Worm (Caenorhabditis elegans): ENCODE results near the gene Y54G9A.7.
A peak's percentile ranks its signal among the peaks of the same experiment; 100 is the strongest.

Y54G9A.7 gene

ce11 chrII:13694712-13695111 lies 30.9 kb downstream of the Y54G9A.7 start, which contains the start of gene rpoa-1:
Gene rpoa-1, minus strand, starts transcription at chrII:13694795.
- TF ChIP-seq ces-1 (GFP tag; optimal IDR thresholded peaks at IDR 0.05) = peak; percentile 44
- no peak for TF ChIP-seq tbx-8 (GFP tag; optimal IDR thresholded peaks at IDR 0.05)
- peak; percentile 36 for TF ChIP-seq mep-1 (tag; optimal IDR thresholded peaks at IDR 0.05)

DNA sequence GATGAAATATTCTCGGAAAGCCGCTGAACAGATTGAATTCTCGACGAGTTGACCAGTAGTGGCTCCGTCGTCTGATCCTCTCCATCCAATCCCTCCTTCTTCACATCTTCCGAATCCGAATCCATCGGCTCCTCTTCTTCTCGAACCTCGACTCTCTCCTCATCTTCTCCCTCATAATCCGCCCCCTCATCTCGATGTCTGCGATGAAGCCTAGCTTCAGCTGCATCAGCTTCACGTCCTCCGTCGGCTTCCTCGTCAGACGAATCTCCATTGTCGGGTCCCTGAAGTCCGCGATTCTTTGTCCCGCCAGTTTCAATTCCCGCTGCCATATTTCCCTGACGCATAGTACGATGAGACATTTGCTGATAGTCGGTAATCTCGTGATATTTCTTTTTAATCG lies 40.0 kb downstream of the Y54G9A.7 start:
- TF ChIP-seq tbx-8 (GFP tag; optimal IDR thresholded peaks at IDR 0.05) (no peak), nhr-76 (tag; optimal IDR thresholded peaks at IDR 0.05) (no peak), sem-2 (GFP tag; optimal IDR thresholded peaks at IDR 0.05) (no peak), unc-120 (tag; optimal IDR thresholded peaks at IDR 0.05; ENCODE audit: poor library complexity, severe bottlenecking) (no peak), drap-1 (GFP tag; optimal IDR thresholded peaks at IDR 0.05) (no peak), lin-32 (GFP tag; optimal IDR thresholded peaks at IDR 0.05) (no peak), nhr-28 (tag; optimal IDR thresholded peaks at IDR 0.05) (no peak), ceh-39 (tag; optimal IDR thresholded peaks at IDR 0.05) (no peak), snpc-4 (tag; optimal IDR thresholded peaks at IDR 0.05) (no peak), cnd-1 (tag; optimal IDR thresholded peaks at IDR 0.05) (no peak), ceh-83 (GFP tag; optimal IDR thresholded peaks at IDR 0.05) (no peak), ces-1 (GFP tag; optimal IDR thresholded peaks at IDR 0.05) (no peak), ztf-11 (tag; optimal IDR thresholded peaks at IDR 0.05) (no peak), elt-3 (tag; optimal IDR thresholded peaks at IDR 0.05) (no peak)

DNA sequence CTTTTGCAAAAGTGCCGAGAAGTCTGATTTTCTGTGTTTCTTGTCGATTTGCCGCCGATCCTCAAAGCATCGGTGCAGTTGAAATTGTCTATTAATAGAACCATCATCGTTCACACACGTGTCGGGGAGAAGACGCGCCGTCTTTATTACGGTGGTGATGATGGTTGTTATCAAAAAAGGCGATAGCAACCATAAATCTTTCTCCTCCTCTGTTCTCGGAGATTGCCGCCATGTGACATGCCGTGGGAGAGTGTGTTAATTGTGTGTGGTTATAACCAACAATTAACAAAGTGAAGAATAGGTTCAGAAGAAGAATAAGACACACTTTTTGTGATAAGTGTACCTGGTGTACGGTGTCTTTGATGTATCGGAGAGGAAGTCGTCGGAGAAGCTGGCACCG lies 44.5 kb downstream of the Y54G9A.7 start:
- TF ChIP-seq mab-5 (tag; optimal IDR thresholded peaks at IDR 0.05) (no peak), nhr-12 (tag; optimal IDR thresholded peaks at IDR 0.05) (no peak), hlh-1 (tag; optimal IDR thresholded peaks at IDR 0.05) (no peak), tbx-8 (GFP tag; optimal IDR thresholded peaks at IDR 0.05) (no peak), sptf-1 (tag; optimal IDR thresholded peaks at IDR 0.05) (no peak), drap-1 (GFP tag; optimal IDR thresholded peaks at IDR 0.05) (no peak), lin-32 (GFP tag; optimal IDR thresholded peaks at IDR 0.05) (no peak), sem-2 (GFP tag; optimal IDR thresholded peaks at IDR 0.05) (no peak), flh-1 (GFP tag; optimal IDR thresholded peaks at IDR 0.05) (no peak), ceh-83 (GFP tag; optimal IDR thresholded peaks at IDR 0.05) (no peak), lsy-2 (tag; optimal IDR thresholded peaks at IDR 0.05) (no peak), pha-4 (tag; optimal IDR thresholded peaks at IDR 0.05) (no peak), ham-2 (GFP tag; optimal IDR thresholded peaks at IDR 0.05) (no peak), bed-3 (GFP tag; optimal IDR thresholded peaks at IDR 0.05) (no peak), elt-1 (tag; optimal IDR thresholded peaks at IDR 0.05; ENCODE audit: borderline replicate concordance, insufficient read depth) (no peak), snpc-4 (tag; optimal IDR thresholded peaks at IDR 0.05) (no peak), nhr-28 (tag; optimal IDR thresholded peaks at IDR 0.05) (no peak), ztf-11 (tag; optimal IDR thresholded peaks at IDR 0.05) (no peak), mep-1 (tag; optimal IDR thresholded peaks at IDR 0.05) (no peak)

ce11 chrII:13679775-13680320 lies 45.8 kb downstream of the Y54G9A.7 start:
- TF ChIP-seq bed-3 (GFP tag; optimal IDR thresholded peaks at IDR 0.05) = no peak
- TF ChIP-seq elt-1 (tag; optimal IDR thresholded peaks at IDR 0.05; ENCODE audit: borderline replicate concordance, insufficient read depth) = no peak
- TF ChIP-seq blmp-1 (tag; optimal IDR thresholded peaks at IDR 0.05) = peak; percentile 38
- TF ChIP-seq sptf-1 (tag; optimal IDR thresholded peaks at IDR 0.05) = no peak
- TF ChIP-seq unc-62 (GFP tag; optimal IDR thresholded peaks at IDR 0.05) = no peak
- no peak for TF ChIP-seq nhr-2 (tag; optimal IDR thresholded peaks at IDR 0.05)
- TF ChIP-seq mep-1 (tag; optimal IDR thresholded peaks at IDR 0.05) = no peak

DNA sequence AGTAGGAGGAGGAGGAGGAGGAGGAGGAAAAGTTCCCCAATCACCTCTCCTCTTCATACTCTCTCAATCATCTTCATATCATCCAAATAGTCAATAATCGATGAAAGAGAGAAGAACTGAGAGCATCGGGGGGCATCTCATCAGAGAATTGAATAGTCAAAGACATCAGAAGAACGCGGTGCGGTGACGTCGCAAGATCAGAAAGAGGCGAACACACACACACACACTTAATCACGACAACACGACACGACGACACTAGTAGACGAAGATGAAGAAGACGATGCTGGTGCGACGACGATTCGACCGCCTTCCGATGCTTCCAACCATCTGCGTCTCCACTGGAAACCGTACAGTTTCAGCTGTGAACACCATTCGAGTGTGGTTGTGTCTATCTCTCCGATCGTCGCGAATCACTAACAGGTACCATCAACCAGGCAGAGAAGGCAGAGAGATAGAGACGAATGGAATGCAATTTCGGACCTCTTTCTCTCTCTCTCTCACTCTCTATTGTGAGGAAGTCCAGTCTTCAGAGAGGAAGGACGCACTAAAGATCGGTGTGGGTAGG lies 47.0 kb downstream of the Y54G9A.7 start:
- TF ChIP-seq unc-39 (tag; optimal IDR thresholded peaks at IDR 0.05) (no peak), mab-5 (tag; optimal IDR thresholded peaks at IDR 0.05) (no peak), mls-2 (tag; optimal IDR thresholded peaks at IDR 0.05) (no peak), ham-2 (GFP tag; optimal IDR thresholded peaks at IDR 0.05) (no peak), bed-3 (GFP tag; optimal IDR thresholded peaks at IDR 0.05) (no peak), nhr-237 (tag; optimal IDR thresholded peaks at IDR 0.05) (no peak), flh-1 (GFP tag; optimal IDR thresholded peaks at IDR 0.05) (no peak), sem-2 (GFP tag; optimal IDR thresholded peaks at IDR 0.05) (no peak), lsy-2 (tag; optimal IDR thresholded peaks at IDR 0.05) (no peak), mep-1 (tag; optimal IDR thresholded peaks at IDR 0.05) (no peak), cnd-1 (tag; optimal IDR thresholded peaks at IDR 0.05) (no peak), zip-8 (tag; optimal IDR thresholded peaks at IDR 0.05) (no peak), pha-4 (tag; optimal IDR thresholded peaks at IDR 0.05) (no peak), lin-32 (GFP tag; optimal IDR thresholded peaks at IDR 0.05) (no peak), blmp-1 (tag; optimal IDR thresholded peaks at IDR 0.05) (no peak)

All from whole organism, mixed stage, embryonic.